Fruit fly (Drosophila melanogaster) whole organism, prepupa: ENCODE measurements around the gene CG13896.

ENCODE experiments used
- Blimp-1 ChIP-seq: fragments of 200-800 bp; sonication (Bioruptor generic); optimal IDR thresholded peaks from 3 replicates; lab custom pipeline; 2017; ENCODE audit warnings: missing biosample characterization, missing genetic modification characterization, mild to moderate bottlenecking, moderate library complexity, missing genetic modification reagents
- CG11294 ChIP-seq: fragments of 200-800 bp; sonication (Bioruptor generic); IDR thresholded peaks from 2 replicates; pipeline ENCODE4 v1.3.6; 2022; ENCODE audit warnings: missing biosample characterization, missing genetic modification characterization
- CG11762 ChIP-seq: fragments of 200-800 bp; sonication (Bioruptor generic); optimal IDR thresholded peaks from 3 replicates; lab custom pipeline; 2016; ENCODE audit warnings: missing biosample characterization, missing genetic modification characterization; ENCODE audit not compliant: insufficient read depth
- CG11902 ChIP-seq: fragments of 200-800 bp; sonication (Bioruptor generic); optimal IDR thresholded peaks from 3 replicates; lab custom pipeline; 2016; ENCODE audit warnings: missing biosample characterization, missing genetic modification characterization
- CG15336 ChIP-seq: fragments of 200-800 bp; sonication (Bioruptor generic); IDR thresholded peaks from 2 replicates; pipeline ENCODE4 v1.3.6; 2022; ENCODE audit warnings: missing biosample characterization, missing genetic modification characterization
- CG1621 ChIP-seq: fragments of 200-800 bp; sonication (Bioruptor generic); optimal IDR thresholded peaks from 3 replicates; lab custom pipeline; 2018; ENCODE audit warnings: missing biosample characterization, mild to moderate bottlenecking, missing genetic modification characterization
- CG16779 ChIP-seq: fragments of 200-800 bp; sonication (Bioruptor generic); optimal IDR thresholded peaks from 3 replicates; lab custom pipeline; 2017; ENCODE audit warnings: missing biosample characterization, mild to moderate bottlenecking, missing genetic modification characterization
- CG32006 ChIP-seq: fragments of 200-800 bp; sonication (Bioruptor generic); optimal IDR thresholded peaks from 3 replicates; lab custom pipeline; 2017; ENCODE audit warnings: missing biosample characterization, mild to moderate bottlenecking, missing genetic modification characterization
- CG34406 ChIP-seq: fragments of 200-800 bp; sonication (Bioruptor generic); optimal IDR thresholded peaks from 3 replicates; lab custom pipeline; 2016; ENCODE audit warnings: missing biosample characterization, missing genetic modification characterization
- CG3919 ChIP-seq: fragments of 200-800 bp; sonication (Bioruptor generic); optimal IDR thresholded peaks from 3 replicates; lab custom pipeline; 2016; ENCODE audit warnings: missing biosample characterization, missing genetic modification characterization
- CG4318 ChIP-seq: fragments of 200-800 bp; sonication (Bioruptor generic); optimal IDR thresholded peaks from 3 replicates; lab custom pipeline; 2017; ENCODE audit warnings: missing biosample characterization, mild to moderate bottlenecking, missing genetic modification characterization
- CG6163 ChIP-seq: fragments of 200-800 bp; sonication (Bioruptor generic); IDR thresholded peaks from 3 replicates; pipeline ENCODE4 v1.3.6; 2022; ENCODE audit warnings: missing biosample characterization, missing genetic modification characterization
- CG6276 ChIP-seq: fragments of 200-800 bp; sonication (Bioruptor generic); optimal IDR thresholded peaks from 2 replicates; lab custom pipeline; 2017; ENCODE audit warnings: missing biosample characterization, mild to moderate bottlenecking, missing genetic modification characterization
- CG6792 ChIP-seq: fragments of 200-800 bp; sonication (Bioruptor generic); optimal IDR thresholded peaks from 3 replicates; lab custom pipeline; 2016; ENCODE audit warnings: missing biosample characterization, missing genetic modification characterization
- CG6808 ChIP-seq: fragments of 200-800 bp; sonication (Bioruptor generic); optimal IDR thresholded peaks from 3 replicates; lab custom pipeline; 2017; ENCODE audit warnings: missing biosample characterization, missing genetic modification characterization, mild to moderate bottlenecking, moderate library complexity, missing genetic modification reagents
- CG6854 ChIP-seq: fragments of 200-800 bp; sonication (Bioruptor generic); optimal IDR thresholded peaks from 2 replicates; lab custom pipeline; 2017; ENCODE audit warnings: missing biosample characterization, mild to moderate bottlenecking, missing genetic modification characterization
- CG7368 ChIP-seq: fragments of 200-800 bp; sonication (Bioruptor generic); optimal IDR thresholded peaks from 3 replicates; lab custom pipeline; 2016; ENCODE audit warnings: missing biosample characterization, missing genetic modification characterization
- CG8119 ChIP-seq: fragments of 200-800 bp; sonication (Bioruptor generic); IDR thresholded peaks from 3 replicates; pipeline ENCODE4 v1.3.6; 2022; ENCODE audit warnings: missing biosample characterization, missing genetic modification characterization
- CG8319 ChIP-seq: fragments of 200-800 bp; sonication (Bioruptor generic); optimal IDR thresholded peaks from 3 replicates; lab custom pipeline; 2016; ENCODE audit warnings: missing biosample characterization, missing genetic modification characterization
- Eip75B ChIP-seq: fragments of 200-800 bp; sonication (Bioruptor generic); optimal IDR thresholded peaks from 3 replicates; lab custom pipeline; 2016; ENCODE audit warnings: missing biosample characterization, missing genetic modification characterization
- Eip78C ChIP-seq: fragments of 200-800 bp; sonication (Bioruptor generic); peaks from one replicate; lab custom pipeline; 2016; ENCODE audit warnings: missing biosample characterization, missing genetic modification characterization
- Eip93F ChIP-seq: fragments of 200-800 bp; sonication (Bioruptor generic); optimal IDR thresholded peaks from 2 replicates; lab custom pipeline; 2016; ENCODE audit warnings: missing biosample characterization, mild to moderate bottlenecking, missing genetic modification characterization
- Gug ChIP-seq: fragments of 200-800 bp; sonication (Bioruptor generic); IDR thresholded peaks from 2 replicates; pipeline ENCODE4 v1.3.6; 2022; ENCODE audit warnings: missing biosample characterization, missing genetic modification characterization
- Hr39 ChIP-seq: fragments of 200-800 bp; sonication (Bioruptor generic); optimal IDR thresholded peaks from 2 replicates; lab custom pipeline; 2016; ENCODE audit warnings: missing biosample characterization, missing genetic modification characterization
- Lpt ChIP-seq: fragments of 200-800 bp; sonication (Bioruptor generic); optimal IDR thresholded peaks from 3 replicates; lab custom pipeline; 2016; ENCODE audit warnings: missing biosample characterization, missing genetic modification characterization
- Met ChIP-seq: fragments of 200-800 bp; sonication (Bioruptor generic); optimal IDR thresholded peaks from 3 replicates; lab custom pipeline; 2016; ENCODE audit warnings: missing biosample characterization, missing genetic modification characterization
- OdsH ChIP-seq: fragments of 200-800 bp; sonication (Bioruptor generic); optimal IDR thresholded peaks from 3 replicates; lab custom pipeline; 2016; ENCODE audit warnings: missing biosample characterization, missing genetic modification characterization
- Smox ChIP-seq: fragments of 200-800 bp; sonication (Bioruptor generic); optimal IDR thresholded peaks from 3 replicates; lab custom pipeline; 2016; ENCODE audit warnings: missing biosample characterization, missing genetic modification characterization
- Sox102F ChIP-seq: fragments of 200-800 bp; sonication (Bioruptor generic); optimal IDR thresholded peaks from 2 replicates; lab custom pipeline; 2016; ENCODE audit warnings: missing biosample characterization, mild to moderate bottlenecking, missing genetic modification characterization
- Sox14 ChIP-seq: fragments of 200-800 bp; sonication (Bioruptor generic); optimal IDR thresholded peaks from 3 replicates; lab custom pipeline; 2016; ENCODE audit warnings: missing biosample characterization, missing genetic modification characterization
- Sox15 ChIP-seq: fragments of 200-800 bp; sonication (Bioruptor generic); optimal IDR thresholded peaks from 3 replicates; lab custom pipeline; 2016; ENCODE audit warnings: missing biosample characterization, missing genetic modification characterization
- achi ChIP-seq: fragments of 200-800 bp; sonication (Bioruptor generic); optimal IDR thresholded peaks from 3 replicates; lab custom pipeline; 2016; ENCODE audit warnings: missing biosample characterization, missing genetic modification characterization
- acj6 ChIP-seq: fragments of 200-800 bp; sonication (Bioruptor generic); optimal IDR thresholded peaks from 3 replicates; lab custom pipeline; 2016; ENCODE audit warnings: missing biosample characterization, missing genetic modification characterization
- dac ChIP-seq: fragments of 200-800 bp; sonication (Bioruptor generic); optimal IDR thresholded peaks from 2 replicates; lab custom pipeline; 2017; ENCODE audit warnings: missing biosample characterization, mild to moderate bottlenecking, missing genetic modification characterization
- eg ChIP-seq: fragments of 200-800 bp; sonication (Bioruptor generic); IDR thresholded peaks from 3 replicates; pipeline ENCODE4 v1.3.6; 2022; ENCODE audit warnings: missing biosample characterization, missing genetic modification characterization
- fd59A ChIP-seq: fragments of 200-800 bp; sonication (Bioruptor generic); optimal IDR thresholded peaks from 2 replicates; lab custom pipeline; 2017; ENCODE audit warnings: missing biosample characterization, mild to moderate bottlenecking, missing genetic modification characterization, missing genetic modification reagents
- fd85E ChIP-seq: fragments of 200-800 bp; sonication (Bioruptor generic); optimal IDR thresholded peaks from 3 replicates; lab custom pipeline; 2016; ENCODE audit warnings: missing biosample characterization, missing genetic modification characterization
- fkh ChIP-seq: fragments of 200-800 bp; sonication (Bioruptor generic); optimal IDR thresholded peaks from 3 replicates; lab custom pipeline; 2017; ENCODE audit warnings: missing biosample characterization, mild to moderate bottlenecking, missing genetic modification characterization, moderate library complexity
- lz ChIP-seq: fragments of 200-800 bp; sonication (Bioruptor generic); optimal IDR thresholded peaks from 3 replicates; lab custom pipeline; 2016; ENCODE audit warnings: missing biosample characterization, missing genetic modification characterization
- pdm3 ChIP-seq: fragments of 200-800 bp; sonication (Bioruptor generic); optimal IDR thresholded peaks from 3 replicates; lab custom pipeline; 2016; ENCODE audit warnings: missing biosample characterization, missing genetic modification characterization
- salr ChIP-seq, 2 experiments: fragments of 200-800 bp; sonication (Bioruptor generic); optimal IDR thresholded peaks; 3 replicates each; lab custom pipeline; 2016 to 2018; ENCODE audit warnings: missing biosample characterization in 2 of 2, missing genetic modification characterization in 2 of 2, mild to moderate bottlenecking in 1 of 2
- spab ChIP-seq: fragments of 200-800 bp; sonication (Bioruptor generic); optimal IDR thresholded peaks from 2 replicates; lab custom pipeline; 2017; ENCODE audit warnings: missing biosample characterization, mild to moderate bottlenecking, missing genetic modification characterization, missing genetic modification reagents
- ss ChIP-seq, 2 experiments: fragments of 200-800 bp; sonication (Bioruptor generic); optimal IDR thresholded peaks; 2 replicates in 1 of 2; 3 replicates in 1 of 2; lab custom pipeline; 2017 to 2018; ENCODE audit warnings: mild to moderate bottlenecking in 2 of 2, missing biosample characterization in 2 of 2, missing genetic modification characterization in 2 of 2, moderate library complexity in 1 of 2
- svp ChIP-seq: fragments of 200-800 bp; sonication (Bioruptor generic); peaks from one replicate; lab custom pipeline; 2016; ENCODE audit warnings: missing biosample characterization, missing genetic modification characterization
- topi ChIP-seq: fragments of 200-800 bp; sonication (Bioruptor generic); optimal IDR thresholded peaks from 3 replicates; lab custom pipeline; 2016; ENCODE audit warnings: missing biosample characterization, missing genetic modification characterization
- vri ChIP-seq: fragments of 200-800 bp; sonication (Bioruptor generic); optimal IDR thresholded peaks from 3 replicates; lab custom pipeline; 2016; ENCODE audit warnings: missing biosample characterization, mild to moderate bottlenecking, missing genetic modification characterization

CG13896 gene

dm6 chr3L:725527-726191 lies 14.0 kb upstream of the CG13896 start (continued):
- TF ChIP-seq fd85E (GFP tag; lab: Kevin White, UChicago) (no peak), CG6163 (GFP tag; lab: Robert Waterston, UW) (peak; percentile 83), Eip78C (GFP tag; lab: Kevin White, UChicago) (peak; percentile 92), CG1621 (tag; lab: Kevin White, UChicago) (peak; percentile 72), eg (GFP tag; lab: Robert Waterston, UW) (0 out of 3 replicates have a peak, but pooled peaks have one; percentile 14), spab (GFP tag; lab: Kevin White, UChicago) (peak; percentile 63), pdm3 (GFP tag; lab: Kevin White, UChicago) (peak; percentile 78), CG15336 (GFP tag; lab: Robert Waterston, UW) (no peak), CG8319 (GFP tag; lab: Kevin White, UChicago) (peak; percentile 61)

- peak; percentile 76 for TF ChIP-seq Blimp-1
- peak; percentile 92 for TF ChIP-seq achi (GFP tag; lab: Kevin White, UChicago)
- TF ChIP-seq CG7368 (GFP tag; lab: Kevin White, UChicago): peak; percentile 84
- TF ChIP-seq Sox102F: peak; percentile 95
- peak; percentile 80 for TF ChIP-seq CG11902 (GFP tag; lab: Kevin White, UChicago)
- peak; percentile 95 for TF ChIP-seq Sox14 (GFP tag; lab: Kevin White, UChicago)
- TF ChIP-seq CG32006 (GFP tag; lab: Kevin White, UChicago): peak; percentile 90
- peak; percentile 82 for TF ChIP-seq fd85E (GFP tag; lab: Kevin White, UChicago)
- TF ChIP-seq fd59A: peak; percentile 86
- TF ChIP-seq Sox15 (GFP tag; lab: Kevin White, UChicago): peak; percentile 83
- peak; percentile 98 for TF ChIP-seq CG6163 (GFP tag; lab: Robert Waterston, UW)
- peak; percentile 93 for TF ChIP-seq CG8119 (GFP tag; lab: Robert Waterston, UW)
- TF ChIP-seq Smox (GFP tag; lab: Kevin White, UChicago): peak; percentile 93
- TF ChIP-seq Eip75B: peak; percentile 96
- peak; percentile 92 for TF ChIP-seq CG16779 (tag; lab: Kevin White, UChicago)
- TF ChIP-seq Eip93F (GFP tag; lab: Kevin White, UChicago): peak; percentile 81
- peak; percentile 93 for TF ChIP-seq eg (GFP tag; lab: Robert Waterston, UW)
- TF ChIP-seq CG11762 (GFP tag; lab: Kevin White, UChicago): peak; percentile 88
- peak; percentile 86 for TF ChIP-seq CG6854 (GFP tag; lab: Kevin White, UChicago)
- peak; percentile 93 for TF ChIP-seq acj6 (GFP tag; lab: Kevin White, UChicago)
- peak; percentile 95 for TF ChIP-seq topi
- peak; percentile 92 for TF ChIP-seq CG3919
- TF ChIP-seq vri (GFP tag; lab: Kevin White, UChicago): peak; percentile 78
- peak; percentile 77 to 83 for TF ChIP-seq salr (GFP tag; optimal IDR thresholded peaks at IDR 0.05; lab: Kevin White, UChicago)
- peak; percentile 92 for TF ChIP-seq CG34406 (GFP tag; lab: Kevin White, UChicago)
- peak; percentile 97 for TF ChIP-seq CG6792
- peak; percentile 80 for TF ChIP-seq CG4318
- TF ChIP-seq Hr39 (GFP tag; lab: Kevin White, UChicago): peak; percentile 92
- TF ChIP-seq Gug: peak; percentile 90
- peak; percentile 93 for TF ChIP-seq OdsH (GFP tag; lab: Kevin White, UChicago)
- peak; percentile 99 for TF ChIP-seq Eip78C (GFP tag; lab: Kevin White, UChicago)
- TF ChIP-seq ss (GFP tag; optimal IDR thresholded peaks at IDR 0.05; lab: Kevin White, UChicago): peak; percentile 88 to 90
- peak; percentile 97 for TF ChIP-seq lz (GFP tag; lab: Kevin White, UChicago)
- TF ChIP-seq fkh (GFP tag; lab: Kevin White, UChicago): peak; percentile 97
- TF ChIP-seq dac (GFP tag; lab: Kevin White, UChicago): peak; percentile 81
- peak; percentile 81 for TF ChIP-seq Lpt (GFP tag; lab: Kevin White, UChicago)
- peak; percentile 85 for TF ChIP-seq CG6276
- TF ChIP-seq CG6808 (GFP tag; lab: Kevin White, UChicago): peak; percentile 89
- TF ChIP-seq CG11294 (GFP tag; lab: Robert Waterston, UW): peak; percentile 76
- TF ChIP-seq svp (GFP tag; lab: Kevin White, UChicago): peak; percentile 97
- peak; percentile 95 for TF ChIP-seq Met
Measured at dm6 chr3L:724518-725341, 13.1 kb upstream of the CG13896 start.
